Fruit fly (Drosophila melanogaster) whole organism, embryonic: Measurements from ENCODE around the gene CG18596.

Experiments
- Atf-2 ChIP-seq: fragments of 200-800 bp; sonication (Bioruptor generic); optimal IDR thresholded peaks from 2 replicates; lab custom pipeline; 2016; ENCODE audit warnings: missing biosample characterization, missing genetic modification characterization
- Atf3 ChIP-seq: fragments of 200-800 bp; sonication (Bioruptor generic); optimal IDR thresholded peaks from 3 replicates; lab custom pipeline; 2016; ENCODE audit warnings: missing biosample characterization, missing genetic modification characterization
- Awh ChIP-seq: fragments of 200-800 bp; sonication (Bioruptor generic); IDR thresholded peaks from 2 replicates; pipeline ENCODE4, ENCODE4 v1.3.6; 2022; ENCODE audit warnings: missing biosample characterization, missing genetic modification characterization
- CG10462 ChIP-seq: fragments of 200-800 bp; sonication (Bioruptor generic); optimal IDR thresholded peaks from 2 replicates; lab custom pipeline; 2016; ENCODE audit warnings: missing biosample characterization, missing genetic modification characterization
- CG11093 ChIP-seq: fragments of 200-800 bp; sonication (Bioruptor generic); IDR thresholded peaks from 3 replicates; pipeline ENCODE4 v1.3.6; 2022; ENCODE audit warnings: missing biosample characterization, missing genetic modification characterization
- CG11504 ChIP-seq: fragments of 200-800 bp; sonication (Bioruptor generic); optimal IDR thresholded peaks from 3 replicates; lab custom pipeline; 2019; ENCODE audit warnings: missing biosample characterization, mild to moderate bottlenecking, missing genetic modification characterization, moderate library complexity
- CG11723 ChIP-seq: fragments of 200-800 bp; sonication (Bioruptor generic); optimal IDR thresholded peaks from 2 replicates; lab custom pipeline; 2017; ENCODE audit warnings: missing biosample characterization, mild to moderate bottlenecking, missing genetic modification characterization
- CG12769 ChIP-seq: fragments of 200-800 bp; sonication (Bioruptor generic); optimal IDR thresholded peaks from 2 replicates; lab custom pipeline; 2019; ENCODE audit warnings: missing biosample characterization, mild to moderate bottlenecking, missing genetic modification characterization, moderate library complexity
- CG16863 ChIP-seq: fragments of 200-800 bp; sonication (Bioruptor generic); optimal IDR thresholded peaks from 3 replicates; lab custom pipeline; 2016; ENCODE audit warnings: missing biosample characterization, missing genetic modification characterization
- CG17186 ChIP-seq: fragments of 200-800 bp; sonication (Bioruptor generic); optimal IDR thresholded peaks from 3 replicates; lab custom pipeline; 2017; ENCODE audit warnings: missing biosample characterization, missing genetic modification reagents, missing genetic modification characterization
- CG18599 ChIP-seq: fragments of 200-800 bp; sonication (Bioruptor generic); optimal IDR thresholded peaks from 3 replicates; lab custom pipeline; 2017; ENCODE audit warnings: missing biosample characterization, missing genetic modification characterization, mild to moderate bottlenecking, moderate library complexity, missing genetic modification reagents
- CG31388 ChIP-seq: fragments of 200-800 bp; sonication (Bioruptor generic); optimal IDR thresholded peaks from 2 replicates; lab custom pipeline; 2016; ENCODE audit warnings: missing biosample characterization, missing genetic modification characterization
- CG3726 ChIP-seq: fragments of 200-800 bp; sonication (Bioruptor generic); IDR thresholded peaks from 3 replicates; pipeline ENCODE4, ENCODE4 v1.3.6; 2022; ENCODE audit warnings: missing biosample characterization, missing genetic modification characterization
- CG3847 ChIP-seq: fragments of 200-800 bp; sonication (Bioruptor generic); IDR thresholded peaks from 2 replicates; pipeline ENCODE4 v1.3.6; 2022; ENCODE audit warnings: missing biosample characterization, missing genetic modification characterization
- CG3995 ChIP-seq: fragments of 200-800 bp; sonication (Bioruptor generic); optimal IDR thresholded peaks from 3 replicates; lab custom pipeline; 2016; ENCODE audit warnings: missing biosample characterization, missing genetic modification characterization
- CG4854 ChIP-seq: fragments of 200-800 bp; sonication (Bioruptor generic); optimal IDR thresholded peaks from 2 replicates; lab custom pipeline; 2016; ENCODE audit warnings: missing biosample characterization, missing genetic modification characterization, inconsistent platforms
- CG6254 ChIP-seq: fragments of 200-800 bp; sonication (Bioruptor generic); optimal IDR thresholded peaks from 3 replicates; lab custom pipeline; 2017; ENCODE audit warnings: mild to moderate bottlenecking, missing biosample characterization, missing genetic modification reagents, missing genetic modification characterization
- CG6683 ChIP-seq: fragments of 200-800 bp; sonication (Bioruptor generic); optimal IDR thresholded peaks from 2 replicates; lab custom pipeline; 2017; ENCODE audit warnings: missing biosample characterization, mild to moderate bottlenecking, missing genetic modification characterization, missing genetic modification reagents
- CG6854 ChIP-seq: fragments of 200-800 bp; sonication (Bioruptor generic); optimal IDR thresholded peaks from 3 replicates; lab custom pipeline; 2017; ENCODE audit warnings: missing biosample characterization, mild to moderate bottlenecking, missing genetic modification characterization
- CG8290 ChIP-seq, 3 experiments: fragments of 200-800 bp; sonication (Bioruptor generic); optimal IDR thresholded peaks; 2 replicates each; lab custom pipeline; 2016 to 2019; ENCODE audit warnings: missing biosample characterization in 3 of 3, missing genetic modification characterization in 3 of 3, mild to moderate bottlenecking in 2 of 3, moderate library complexity in 1 of 3
- CHES-1-like ChIP-seq: fragments of 200-800 bp; sonication (Bioruptor generic); optimal IDR thresholded peaks from 2 replicates; lab custom pipeline; 2016; ENCODE audit warnings: missing biosample characterization, missing genetic modification characterization
- CoRest ChIP-seq: fragments of 200-800 bp; sonication (Bioruptor generic); optimal IDR thresholded peaks from 3 replicates; lab custom pipeline; 2018; ENCODE audit warnings: missing biosample characterization, mild to moderate bottlenecking, missing genetic modification characterization, moderate library complexity
- Doc2 ChIP-seq: fragments of 200-800 bp; sonication (Bioruptor generic); IDR thresholded peaks from 2 replicates; pipeline ENCODE4 v1.3.6; 2022; ENCODE audit warnings: missing biosample characterization, missing genetic modification characterization
- Drgx ChIP-seq: fragments of 200-800 bp; sonication (Bioruptor generic); IDR thresholded peaks from 2 replicates; pipeline ENCODE4 v1.3.6; 2022; ENCODE audit warnings: missing biosample characterization, missing genetic modification characterization
- Fer3 ChIP-seq: fragments of 200-800 bp; sonication (Bioruptor generic); optimal IDR thresholded peaks from 2 replicates; lab custom pipeline; 2018; ENCODE audit warnings: missing biosample characterization, mild to moderate bottlenecking, missing genetic modification characterization, moderate library complexity
- Gug ChIP-seq: fragments of 200-800 bp; sonication (Bioruptor generic); IDR thresholded peaks from 4 replicates; pipeline ENCODE4 v1.3.6; 2022; ENCODE audit warnings: missing biosample characterization, missing genetic modification characterization
- Hr3 ChIP-seq: fragments of 200-800 bp; sonication (Bioruptor generic); optimal IDR thresholded peaks from 3 replicates; lab custom pipeline; 2016; ENCODE audit warnings: missing biosample characterization, missing genetic modification characterization
- Nf-YB ChIP-seq: fragments of 200-800 bp; sonication (Bioruptor generic); optimal IDR thresholded peaks from 3 replicates; lab custom pipeline; 2019; ENCODE audit warnings: missing biosample characterization, mild to moderate bottlenecking, missing genetic modification characterization, moderate library complexity
- Ptx1 ChIP-seq: fragments of 200-800 bp; sonication (Bioruptor generic); IDR thresholded peaks from 2 replicates; pipeline ENCODE4 v1.3.6; 2022; ENCODE audit warnings: missing biosample characterization, missing genetic modification characterization
- Scr ChIP-seq: fragments of 200-800 bp; sonication (Bioruptor generic); IDR thresholded peaks from 2 replicates; pipeline ENCODE4 v1.3.6; 2022; ENCODE audit warnings: missing biosample characterization, missing genetic modification characterization; ENCODE audit not compliant: partially characterized antibody
- Sin3A ChIP-seq: fragments of >200 bp; optimal IDR thresholded peaks from 2 replicates; lab custom pipeline; 2018
- Xbp1 ChIP-seq: fragments of 200-800 bp; sonication (Bioruptor generic); optimal IDR thresholded peaks from 3 replicates; lab custom pipeline; 2016; ENCODE audit warnings: missing biosample characterization, mild to moderate bottlenecking, missing genetic modification characterization
- ab ChIP-seq: fragments of 200-800 bp; sonication (Bioruptor generic); optimal IDR thresholded peaks from 2 replicates; lab custom pipeline; 2016; ENCODE audit warnings: missing biosample characterization, missing genetic modification characterization
- ap ChIP-seq: fragments of 200-800 bp; sonication (Bioruptor generic); IDR thresholded peaks from 2 replicates; pipeline ENCODE4 v1.3.6; 2022; ENCODE audit warnings: missing biosample characterization, missing genetic modification characterization
- ase ChIP-seq: fragments of 200-800 bp; sonication (Bioruptor generic); IDR thresholded peaks from 3 replicates; pipeline ENCODE4 v1.3.6; 2022; ENCODE audit warnings: missing biosample characterization, missing genetic modification characterization
- bbx ChIP-seq: fragments of 200-800 bp; sonication (Bioruptor generic); IDR thresholded peaks from 2 replicates; pipeline ENCODE4 v1.3.6; 2022; ENCODE audit warnings: missing biosample characterization, missing genetic modification characterization; ENCODE audit not compliant: partially characterized antibody
- cato ChIP-seq: fragments of 200-800 bp; sonication (Bioruptor generic); optimal IDR thresholded peaks from 2 replicates; lab custom pipeline; 2016; ENCODE audit warnings: missing biosample characterization, missing genetic modification characterization, borderline replicate concordance
- crol ChIP-seq: fragments of 200-800 bp; sonication (Bioruptor generic); IDR thresholded peaks from 2 replicates; pipeline ENCODE4 v1.3.6; 2022; ENCODE audit warnings: missing biosample characterization, missing genetic modification characterization
- esg ChIP-seq: fragments of 200-800 bp; sonication (Bioruptor generic); conservative IDR thresholded peaks from 2 replicates; pipeline ENCODE4 v1.3.6; 2022; ENCODE audit warnings: missing biosample characterization, missing genetic modification characterization
- eyg ChIP-seq: fragments of 200-800 bp; sonication (Bioruptor generic); optimal IDR thresholded peaks from 3 replicates; lab custom pipeline; 2016; ENCODE audit warnings: missing biosample characterization, missing genetic modification characterization
- hbn ChIP-seq: fragments of 200-800 bp; sonication (Bioruptor generic); IDR thresholded peaks from 2 replicates; pipeline ENCODE4 v1.3.6; 2022; ENCODE audit warnings: missing biosample characterization, missing genetic modification characterization; ENCODE audit not compliant: partially characterized antibody
- hkb ChIP-seq, 2 experiments: fragments of 200-800 bp in 1 of 2; fragments of >200 bp in 1 of 2; sonication (Bioruptor generic) in 1 of 2; IDR thresholded peaks in 1 of 2; optimal IDR thresholded peaks in 1 of 2; 2 replicates each; pipeline versions ENCODE4 v1.3.6 to Lab custom; 2017 to 2022; ENCODE audit warnings: missing biosample characterization in 1 of 2, missing genetic modification characterization in 1 of 2
- otp ChIP-seq: fragments of 200-800 bp; sonication (Bioruptor generic); IDR thresholded peaks from 3 replicates; pipeline ENCODE4, ENCODE4 v1.3.6; 2022; ENCODE audit warnings: missing biosample characterization, missing genetic modification characterization
- p53 ChIP-seq: fragments of 200-800 bp; sonication (Bioruptor generic); optimal IDR thresholded peaks from 2 replicates; lab custom pipeline; 2016; ENCODE audit warnings: missing biosample characterization, missing genetic modification characterization
- pfk ChIP-seq: fragments of 200-800 bp; sonication (Bioruptor generic); optimal IDR thresholded peaks from 2 replicates; lab custom pipeline; 2018; ENCODE audit warnings: missing biosample characterization, mild to moderate bottlenecking, missing genetic modification characterization, moderate library complexity
- repo ChIP-seq: fragments of 200-800 bp; sonication (Bioruptor generic); optimal IDR thresholded peaks from 2 replicates; lab custom pipeline; 2016; ENCODE audit warnings: missing biosample characterization, missing genetic modification characterization
- sima ChIP-seq: fragments of 200-800 bp; sonication (Bioruptor generic); optimal IDR thresholded peaks from 2 replicates; lab custom pipeline; 2016; ENCODE audit warnings: missing biosample characterization, missing genetic modification characterization
- slbo ChIP-seq: fragments of 200-800 bp; sonication (Bioruptor generic); IDR thresholded peaks from 2 replicates; pipeline ENCODE4 v1.3.6; 2022; ENCODE audit warnings: missing biosample characterization, missing genetic modification characterization
- stwl ChIP-seq: fragments of 200-800 bp; sonication (Bioruptor generic); optimal IDR thresholded peaks from 3 replicates; lab custom pipeline; 2018; ENCODE audit warnings: missing biosample characterization, mild to moderate bottlenecking, missing genetic modification characterization, moderate library complexity
- tll ChIP-seq, 2 experiments: fragments of 200-800 bp in 1 of 2; fragments of >200 bp in 1 of 2; sonication (Bioruptor generic) in 1 of 2; optimal IDR thresholded peaks; 2 replicates each; lab custom pipeline; 2017 to 2019; ENCODE audit warnings: missing biosample characterization in 2 of 2, missing genetic modification characterization in 2 of 2, mild to moderate bottlenecking in 1 of 2, moderate library complexity in 1 of 2

CG18596 gene

DNA sequence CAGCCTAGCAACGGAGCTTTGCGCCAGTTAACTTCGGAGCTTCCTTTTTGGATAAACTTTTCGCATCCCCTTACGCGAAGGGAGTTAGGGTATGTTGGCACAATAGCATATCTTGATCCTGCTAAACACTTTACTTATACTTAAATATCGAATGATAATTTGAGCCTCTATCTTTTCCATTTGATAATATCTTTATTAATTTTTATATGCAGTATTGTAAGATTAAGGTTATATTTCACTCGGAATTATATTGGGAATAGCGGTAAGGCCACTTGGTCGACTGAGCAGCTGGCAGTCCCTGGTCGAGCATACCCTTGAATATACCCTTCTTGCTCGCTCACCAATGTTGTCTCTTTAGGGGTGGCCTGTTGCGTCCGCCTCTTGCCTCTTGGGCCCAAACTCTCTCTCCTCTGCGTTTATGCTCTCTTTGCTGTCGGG lies 6.9 kb upstream of the CG18596 start (continued):
- TF ChIP-seq Sin3A (lab: Kevin White, UChicago) (no peak), eyg (GFP tag; lab: Kevin White, UChicago) (peak; percentile 45), Gug (GFP tag; lab: Robert Waterston, UW) (peak; percentile 80), stwl (tag; lab: Kevin White, UChicago) (no peak), Ptx1 (GFP tag; lab: Robert Waterston, UW) (peak; percentile 82), CG31388 (GFP tag; lab: Kevin White, UChicago) (no peak), Atf3 (GFP tag; lab: Kevin White, UChicago) (no peak), Doc2 (no peak), CG3995 (no peak), CoRest (tag; lab: Kevin White, UChicago) (peak; percentile 67), CG12769 (tag; lab: Kevin White, UChicago) (no peak), Nf-YB (GFP tag; lab: Kevin White, UChicago) (peak; percentile 18), CG4854 (no peak), Drgx (GFP tag; lab: Robert Waterston, UW) (peak; percentile 62), CHES-1-like (GFP tag; lab: Kevin White, UChicago) (no peak), otp (GFP tag; lab: Robert Waterston, UW) (peak; percentile 69; the same call in 2 of the 3 replicates), ap (GFP tag; lab: Robert Waterston, UW) (peak; percentile 61; the same call in 1 of the 2 replicates), CG18599 (GFP tag; lab: Kevin White, UChicago) (peak; percentile 87), Awh (peak; percentile 56; the same call in 1 of the 2 replicates), hbn (GFP tag; lab: Robert Waterston, UW) (no peak), CG11093 (GFP tag; lab: Robert Waterston, UW) (peak; percentile 55; the same call in 1 of the 3 replicates), pfk (GFP tag; lab: Kevin White, UChicago) (no peak), crol (GFP tag; lab: Robert Waterston, UW) (no peak), CG16863 (no peak), CG3847 (GFP tag; lab: Robert Waterston, UW) (peak; percentile 79), slbo (GFP tag; lab: Robert Waterston, UW) (peak; percentile 92), repo (GFP tag; lab: Kevin White, UChicago) (no peak), p53 (no peak), esg (GFP tag; lab: Robert Waterston, UW) (peak; percentile 73), CG17186 (GFP tag; lab: Kevin White, UChicago) (no peak), CG11504 (tag; lab: Kevin White, UChicago) (peak; percentile 68), tll (GFP tag; optimal IDR thresholded peaks at IDR 0.05; lab: Kevin White, UChicago) (no peak), sima (GFP tag; lab: Kevin White, UChicago) (no peak), Scr (no peak), Fer3 (tag; lab: Kevin White, UChicago) (peak; percentile 55), ase (GFP tag; lab: Robert Waterston, UW) (0 out of 3 replicates have a peak, but pooled peaks have one; percentile 40), Atf-2 (GFP tag; lab: Kevin White, UChicago) (no peak), CG6683 (GFP tag; lab: Kevin White, UChicago) (peak; percentile 39), CG10462 (GFP tag; lab: Kevin White, UChicago) (no peak), hkb (optimal IDR thresholded peaks at IDR 0.05; lab: Kevin White, UChicago) (no peak), hkb (GFP tag; IDR thresholded peaks at IDR 0.05; lab: Robert Waterston, UW) (peak; percentile 70), CG3726 (GFP tag; lab: Robert Waterston, UW) (peak; percentile 69; the same call in 2 of the 3 replicates), ab (no peak), CG11723 (no peak), CG6854 (GFP tag; lab: Kevin White, UChicago) (peak; percentile 46), bbx (GFP tag; lab: Robert Waterston, UW) (no peak), CG6254 (peak; percentile 27), cato (no peak), CG8290 (GFP tag; optimal IDR thresholded peaks at IDR 0.05; lab: Kevin White, UChicago) (no peak), CG8290 (tag; optimal IDR thresholded peaks at IDR 0.05; lab: Kevin White, UChicago) (no peak), Xbp1 (GFP tag; lab: Kevin White, UChicago) (peak; percentile 56), Hr3 (GFP tag; lab: Kevin White, UChicago) (peak; percentile 40)
